Worm (Caenorhabditis elegans) whole organism, mixed stage, embryonic: ENCODE results near the gene F28A10.8.
"Not testable (repeated sequence)": the region's sequence is repeated elsewhere in the genome, so short reads cannot be mapped to it uniquely, and the experiment has no call there.

Source experiments
- bed-3 ChIP-seq: fragments of 200-800 bp; sonication (Bioruptor generic); optimal IDR thresholded peaks from 3 replicates; lab custom pipeline; 2018; ENCODE audit warnings: mild to moderate bottlenecking, missing genetic modification characterization, moderate library complexity, missing compliant biosample characterization
- blmp-1 ChIP-seq: fragments of 150-350 bp; optimal IDR thresholded peaks from 2 replicates; lab custom pipeline; 2014; ENCODE audit warnings: missing biosample characterization, missing genetic modification characterization
- ceh-39 ChIP-seq: fragments of 150-350 bp; optimal IDR thresholded peaks from 2 replicates; lab custom pipeline; 2014; ENCODE audit warnings: missing biosample characterization, missing genetic modification characterization
- ceh-43 ChIP-seq: fragments of 200-800 bp; sonication (Bioruptor generic); optimal IDR thresholded peaks from 2 replicates; lab custom pipeline; 2018; ENCODE audit warnings: mild to moderate bottlenecking, missing genetic modification characterization, moderate library complexity, missing compliant biosample characterization
- ces-1 ChIP-seq: fragments of 150-350 bp; optimal IDR thresholded peaks from 2 replicates; lab custom pipeline; 2014; ENCODE audit warnings: missing biosample characterization, missing genetic modification reagents, missing genetic modification characterization
- drap-1 ChIP-seq: fragments of 200-800 bp; sonication (Bioruptor generic); optimal IDR thresholded peaks from 3 replicates; lab custom pipeline; 2018; ENCODE audit warnings: mild to moderate bottlenecking, missing genetic modification characterization, missing compliant biosample characterization
- elt-1 ChIP-seq: sonication (generic microtip); optimal IDR thresholded peaks from 2 replicates; lab custom pipeline; 2017; ENCODE audit warnings: missing genetic modification characterization, mild to moderate bottlenecking, missing compliant biosample characterization, antibody characterized with exemption, moderate library complexity, borderline replicate concordance; ENCODE audit not compliant: insufficient read depth
- elt-3 ChIP-seq: fragments of 150-350 bp; optimal IDR thresholded peaks from 2 replicates; lab custom pipeline; 2014; ENCODE audit warnings: missing biosample characterization, missing genetic modification characterization
- flh-1 ChIP-seq: fragments of 200-800 bp; sonication (Bioruptor generic); optimal IDR thresholded peaks from 2 replicates; lab custom pipeline; 2018; ENCODE audit warnings: mild to moderate bottlenecking, missing genetic modification characterization, moderate library complexity, missing compliant biosample characterization
- hlh-1 ChIP-seq: fragments of 150-350 bp; optimal IDR thresholded peaks from 2 replicates; lab custom pipeline; 2014; ENCODE audit warnings: missing biosample characterization, missing genetic modification reagents, missing genetic modification characterization
- lin-13 ChIP-seq: fragments of 150-350 bp; optimal IDR thresholded peaks from 2 replicates; lab custom pipeline; 2014; ENCODE audit warnings: missing biosample characterization, missing genetic modification characterization
- lin-32 ChIP-seq: fragments of 200-800 bp; sonication (Bioruptor generic); optimal IDR thresholded peaks from 2 replicates; lab custom pipeline; 2018; ENCODE audit warnings: mild to moderate bottlenecking, missing genetic modification characterization, missing compliant biosample characterization
- mab-5 ChIP-seq: fragments of 150-350 bp; optimal IDR thresholded peaks from 2 replicates; lab custom pipeline; 2014; ENCODE audit warnings: missing biosample characterization, missing genetic modification characterization
- mep-1 ChIP-seq: fragments of 150-350 bp; optimal IDR thresholded peaks from 2 replicates; lab custom pipeline; 2017; ENCODE audit warnings: missing biosample characterization, missing genetic modification reagents, missing genetic modification characterization, inconsistent platforms
- mls-2 ChIP-seq: sonication (generic microtip); optimal IDR thresholded peaks from 2 replicates; lab custom pipeline; 2016; ENCODE audit warnings: mild to moderate bottlenecking, missing genetic modification characterization, moderate library complexity, missing compliant biosample characterization
- nhr-2 ChIP-seq: fragments of 150-350 bp; optimal IDR thresholded peaks from 2 replicates; lab custom pipeline; 2014; ENCODE audit warnings: missing biosample characterization, missing genetic modification characterization
- nhr-28 ChIP-seq: fragments of 150-350 bp; optimal IDR thresholded peaks from 2 replicates; lab custom pipeline; 2014; ENCODE audit warnings: missing biosample characterization, missing genetic modification characterization
- nhr-76 ChIP-seq: sonication (generic microtip); optimal IDR thresholded peaks from 2 replicates; lab custom pipeline; 2017; ENCODE audit warnings: missing biosample characterization, missing genetic modification characterization
- pha-4 ChIP-seq: fragments of 150-350 bp; optimal IDR thresholded peaks from 2 replicates; lab custom pipeline; 2018; ENCODE audit warnings: missing biosample characterization, missing genetic modification reagents, missing genetic modification characterization
- sem-2 ChIP-seq: fragments of 200-800 bp; sonication (Bioruptor generic); optimal IDR thresholded peaks from 2 replicates; lab custom pipeline; 2018; ENCODE audit warnings: mild to moderate bottlenecking, missing genetic modification characterization, missing compliant biosample characterization
- snpc-4 ChIP-seq: fragments of 150-350 bp; optimal IDR thresholded peaks from 2 replicates; lab custom pipeline; 2014; ENCODE audit warnings: missing biosample characterization, missing genetic modification characterization
- sptf-1 ChIP-seq: sonication (generic microtip); optimal IDR thresholded peaks from 2 replicates; lab custom pipeline; 2017; ENCODE audit warnings: mild to moderate bottlenecking, missing genetic modification characterization, moderate library complexity, missing compliant biosample characterization
- unc-120 ChIP-seq: sonication (generic microtip); optimal IDR thresholded peaks from 2 replicates; lab custom pipeline; 2017; ENCODE audit warnings: missing genetic modification characterization, missing compliant biosample characterization; ENCODE audit not compliant: poor library complexity, severe bottlenecking
- unc-39 ChIP-seq: fragments of 150-350 bp; optimal IDR thresholded peaks from 2 replicates; lab custom pipeline; 2014; ENCODE audit warnings: missing biosample characterization, missing genetic modification characterization
- unc-62 ChIP-seq: fragments of 150-350 bp; optimal IDR thresholded peaks from 2 replicates; lab custom pipeline; 2014; ENCODE audit warnings: missing biosample characterization, missing genetic modification reagents, missing genetic modification characterization
- zip-8 ChIP-seq: fragments of 150-350 bp; optimal IDR thresholded peaks from 2 replicates; lab custom pipeline; 2014; ENCODE audit warnings: missing biosample characterization, missing genetic modification characterization
- ztf-11 ChIP-seq: fragments of 150-350 bp; optimal IDR thresholded peaks from 2 replicates; lab custom pipeline; 2014; ENCODE audit warnings: missing biosample characterization, missing genetic modification characterization

F28A10.8 gene

DNA sequence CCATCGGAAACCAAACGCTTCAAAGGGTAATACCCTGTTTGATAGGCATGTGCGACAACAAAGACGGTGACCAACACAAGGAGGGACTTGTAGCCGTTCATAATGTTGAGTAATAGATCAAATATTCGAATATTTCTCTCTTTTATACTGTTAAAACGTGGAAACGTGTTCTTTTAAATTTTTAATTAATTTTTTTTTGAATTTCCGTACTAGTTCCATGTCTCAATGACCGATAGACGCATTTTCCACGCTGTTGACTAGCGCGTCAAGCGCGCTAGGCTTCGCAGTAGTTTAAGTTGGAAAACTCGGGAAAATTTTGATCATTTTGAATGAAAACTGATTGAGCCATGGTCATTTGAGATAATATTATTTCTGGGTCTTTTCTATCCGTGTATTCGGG is 28.5 kb upstream of the F28A10.8 start, which contains the start of gene Y46B2A.3:
Gene Y46B2A.3, minus strand, starts transcription at position 101 of the 400 bp plus-strand sequence.
- TF ChIP-seq nhr-28 = no peak
- no peak for TF ChIP-seq elt-1 (tag; lab: Kevin White, UChicago)
- no peak for TF ChIP-seq mls-2 (tag; lab: Kevin White, UChicago)
- no peak for TF ChIP-seq lin-32
- TF ChIP-seq elt-3 (tag; lab: Kevin White, UChicago) = no peak
- TF ChIP-seq ces-1 (GFP tag; lab: Kevin White, UChicago) = no peak
- no peak for TF ChIP-seq blmp-1 (tag; lab: Kevin White, UChicago)
- TF ChIP-seq zip-8 = no peak
- no peak for TF ChIP-seq drap-1 (GFP tag; lab: Kevin White, UChicago)
- no peak for TF ChIP-seq snpc-4
- no peak for TF ChIP-seq bed-3 (GFP tag; lab: Kevin White, UChicago)
- TF ChIP-seq sptf-1 (tag; lab: Kevin White, UChicago) = no peak
- no peak for TF ChIP-seq unc-120 (tag; lab: Kevin White, UChicago)
- no peak for TF ChIP-seq sem-2 (GFP tag; lab: Kevin White, UChicago)
- TF ChIP-seq lin-13 (tag; lab: Kevin White, UChicago) = no peak
- no peak for TF ChIP-seq unc-62 (GFP tag; lab: Kevin White, UChicago)

DNA sequence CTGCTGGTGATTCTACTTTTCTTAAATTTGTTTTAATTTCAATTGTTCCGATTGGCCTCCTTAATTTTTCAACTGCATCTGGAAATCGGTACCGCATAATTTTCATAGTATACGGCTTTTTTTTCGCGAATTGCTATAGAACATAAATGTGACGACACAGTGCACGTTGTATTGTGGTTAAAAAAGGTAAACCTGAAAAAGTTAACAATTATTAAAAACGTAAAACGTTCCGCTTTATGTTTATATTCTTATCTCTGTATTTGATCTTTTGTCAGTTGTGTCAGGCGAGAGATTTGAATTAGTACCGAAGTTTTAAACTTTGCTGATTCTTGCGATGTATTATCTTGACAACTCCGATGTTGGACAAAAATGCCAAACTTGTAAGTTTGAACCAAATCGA is 23.2 kb upstream of the F28A10.8 start, which contains the start of gene Y46B2A.4:
Gene Y46B2A.4, plus strand, starts transcription at position 301 of the 400 bp plus-strand sequence.
- TF ChIP-seq unc-39 (tag; lab: Kevin White, UChicago) (no peak), ceh-39 (tag; lab: Kevin White, UChicago) (no peak), hlh-1 (tag; lab: Kevin White, UChicago) (no peak), mab-5 (tag; lab: Kevin White, UChicago) (no peak), elt-3 (tag; lab: Kevin White, UChicago) (no peak), mls-2 (tag; lab: Kevin White, UChicago) (no peak), unc-120 (tag; lab: Kevin White, UChicago) (no peak), nhr-28 (no peak)
- TF ChIP-seq, all 35 proteins: peak for 0

DNA sequence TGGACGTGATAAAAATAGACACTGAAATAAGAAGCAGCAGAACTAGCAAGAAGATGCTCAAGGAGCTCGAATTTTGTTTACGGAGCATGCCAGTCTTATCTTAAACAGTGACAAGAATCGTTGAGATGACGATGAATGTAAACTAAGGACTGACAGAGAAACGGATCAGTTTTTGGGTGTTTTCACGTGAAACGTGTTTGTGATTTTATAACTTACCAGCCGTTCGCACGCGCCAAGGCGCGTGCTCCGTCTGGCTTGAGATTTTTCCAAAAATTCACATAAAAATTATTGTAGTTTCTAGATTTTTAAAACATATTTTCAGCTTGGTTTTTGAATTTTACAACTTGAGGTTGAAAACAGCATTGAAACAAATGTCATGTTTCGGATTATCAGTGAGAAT is 12.3 kb upstream of the F28A10.8 start, which contains the start of gene F28A10.5:
Gene F28A10.5, minus strand, starts transcription at position 101 of the 400 bp plus-strand sequence.
- not testable (repeated sequence) for TF ChIP-seq bed-3 (GFP tag; lab: Kevin White, UChicago); pha-4 (tag; lab: Kevin White, UChicago); sptf-1 (tag; lab: Kevin White, UChicago)

DNA sequence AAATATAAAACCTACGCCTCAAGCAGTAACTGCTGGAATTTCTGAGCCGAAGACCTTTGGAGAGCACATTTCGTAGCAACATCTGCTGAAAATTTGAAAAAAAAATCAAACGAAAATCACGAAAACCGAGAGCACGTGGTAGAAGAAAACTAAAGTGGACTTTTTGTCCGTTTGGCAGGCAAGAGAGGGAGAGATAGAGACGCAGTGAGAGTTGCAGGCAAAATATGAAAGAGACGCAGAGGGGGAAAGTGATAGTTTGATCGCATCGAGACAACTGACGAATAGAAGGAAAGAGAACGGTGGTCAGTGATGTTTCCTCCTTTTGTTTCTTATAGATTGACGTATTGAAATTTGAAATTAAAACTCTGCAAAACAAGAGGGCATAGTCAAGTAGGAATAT is 10.2 kb upstream of the F28A10.8 start, which contains the start of the genes acdh-9 and F28A10.13:
Gene acdh-9, minus strand, starts transcription at position 85 of the 400 bp plus-strand sequence.
Gene F28A10.13, plus strand, starts transcription at position 294 of the 400 bp plus-strand sequence.
- TF ChIP-seq hlh-1 (tag; lab: Kevin White, UChicago) (peak; percentile 93), unc-62 (GFP tag; lab: Kevin White, UChicago) (peak; percentile 70), elt-1 (tag; lab: Kevin White, UChicago) (no peak), ztf-11 (no peak), mep-1 (tag; lab: Kevin White, UChicago) (peak; percentile 3), unc-120 (tag; lab: Kevin White, UChicago) (peak; percentile 2)

DNA sequence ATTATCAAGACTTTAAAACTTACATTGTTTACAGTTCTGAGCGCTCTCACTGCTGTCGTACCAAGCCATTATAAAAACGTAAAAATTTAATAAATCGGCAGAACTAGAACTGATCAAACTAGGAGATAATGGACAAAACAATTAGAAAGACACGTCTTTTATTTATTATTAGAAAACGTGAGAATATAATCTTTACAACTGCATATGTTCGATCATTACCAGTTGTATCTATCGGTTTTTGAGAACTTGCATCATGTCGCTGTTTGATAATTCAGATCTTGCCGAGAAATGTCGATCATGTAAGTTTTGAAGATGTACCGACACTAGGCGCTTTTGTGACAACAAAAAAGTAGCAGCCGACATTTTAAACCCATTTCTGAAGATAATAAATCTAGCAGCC is 7.3 kb upstream of the F28A10.8 start, which contains the start of gene F28A10.7:
Gene F28A10.7, minus strand, starts transcription at position 101 of the 400 bp plus-strand sequence.
- no peak for TF ChIP-seq zip-8
- TF ChIP-seq nhr-28 = no peak
- no peak for TF ChIP-seq ceh-43 (GFP tag; lab: Kevin White, UChicago)
- TF ChIP-seq unc-62 (GFP tag; lab: Kevin White, UChicago) = no peak
- no peak for TF ChIP-seq mep-1 (tag; lab: Kevin White, UChicago)
- no peak for TF ChIP-seq elt-1 (tag; lab: Kevin White, UChicago)
- TF ChIP-seq lin-13 (tag; lab: Kevin White, UChicago) = no peak
- TF ChIP-seq ztf-11 = no peak
- TF ChIP-seq flh-1 (GFP tag; lab: Kevin White, UChicago) = no peak
- TF ChIP-seq bed-3 (GFP tag; lab: Kevin White, UChicago) = no peak
- no peak for TF ChIP-seq nhr-76
- no peak for TF ChIP-seq snpc-4
- no peak for TF ChIP-seq unc-120 (tag; lab: Kevin White, UChicago)
- no peak for TF ChIP-seq nhr-2 (tag; lab: Kevin White, UChicago)
- no peak for TF ChIP-seq lin-32
